Fruit fly (Drosophila melanogaster): ENCODE results near the gene CG32473.

CG32473 gene

DNA sequence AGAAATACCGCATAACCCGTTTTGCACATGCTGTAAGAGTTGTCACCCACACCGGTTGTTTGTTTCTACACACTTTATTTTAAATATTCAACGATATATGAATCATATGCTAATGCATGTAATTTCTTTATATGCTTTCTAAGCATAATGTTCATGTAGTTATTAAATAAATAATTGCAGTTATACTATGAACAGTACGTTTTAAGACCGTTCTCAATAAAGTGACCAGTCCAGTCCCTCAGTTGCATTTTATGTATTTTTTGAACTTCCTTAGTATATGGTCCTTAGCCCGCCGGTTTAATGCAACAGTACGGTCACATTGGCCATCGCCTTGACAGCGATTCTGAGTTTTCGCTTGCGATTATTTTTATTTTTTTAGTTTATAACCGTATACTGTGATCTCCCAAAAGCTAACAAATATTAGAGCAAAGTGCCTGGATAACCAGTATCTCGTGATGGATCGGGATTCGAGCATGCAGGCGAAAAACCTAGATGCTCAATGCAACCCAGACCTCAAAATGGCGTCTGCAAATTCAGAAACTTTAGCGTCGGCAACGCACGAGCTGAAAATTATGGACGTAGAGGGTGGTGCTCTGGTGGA is 38.3 kb upstream of the CG32473 start, which contains the start of gene Ravus (continued):
- no peak for TF ChIP-seq ro (GFP tag; IDR thresholded peaks at IDR 0.05)
- TF ChIP-seq Abd-B (GFP tag; optimal IDR thresholded peaks at IDR 0.05), result peak; percentile 82
- TF ChIP-seq Hr39 (optimal IDR thresholded peaks at IDR 0.05), result no peak
- no peak for TF ChIP-seq Nf-YA (GFP tag; IDR thresholded peaks at IDR 0.05)
- TF ChIP-seq chif (GFP tag; optimal IDR thresholded peaks at IDR 0.05), result peak in 1 of 2 experiments; percentile 33
- no peak for TF ChIP-seq psq (GFP tag; optimal IDR thresholded peaks at IDR 0.05)
- TF ChIP-seq Lhr (GFP tag; optimal IDR thresholded peaks at IDR 0.05), result peak; percentile 73
- no peak for TF ChIP-seq sima (GFP tag; optimal IDR thresholded peaks at IDR 0.05)
- peak; percentile 26 for TF ChIP-seq ftz-f1 (GFP tag; optimal IDR thresholded peaks at IDR 0.05)
- TF ChIP-seq Lim3 (GFP tag; IDR thresholded peaks at IDR 0.05), result no peak
- peak; percentile 71 for TF ChIP-seq hkb (optimal IDR thresholded peaks at IDR 0.05)
- TF ChIP-seq hkb (GFP tag; IDR thresholded peaks at IDR 0.05), result no peak
- TF ChIP-seq CG15073 (GFP tag; optimal IDR thresholded peaks at IDR 0.05), result no peak
- no peak for TF ChIP-seq Drgx (GFP tag; IDR thresholded peaks at IDR 0.05)
- no peak for TF ChIP-seq Dref (GFP tag; IDR thresholded peaks at IDR 0.05)
- TF ChIP-seq CG14050 (GFP tag; IDR thresholded peaks at IDR 0.05), result 0 out of 3 replicates have a peak, but pooled peaks have one; percentile 12
- no peak for TF ChIP-seq kni (GFP tag; optimal IDR thresholded peaks at IDR 0.05)
- TF ChIP-seq mam (GFP tag; optimal IDR thresholded peaks at IDR 0.05), result peak; percentile 50
- no peak for TF ChIP-seq CG4360 (GFP tag; IDR thresholded peaks at IDR 0.05)
- TF ChIP-seq CG6765 (GFP tag; optimal IDR thresholded peaks at IDR 0.05), result no peak
- TF ChIP-seq CG8765 (GFP tag; IDR thresholded peaks at IDR 0.05), result no peak
- TF ChIP-seq CG11456 (GFP tag; IDR thresholded peaks at IDR 0.05), result 0 out of 3 replicates have a peak, but pooled peaks have one; percentile 55
- TF ChIP-seq CG10543 (GFP tag; optimal IDR thresholded peaks at IDR 0.05), result no peak
- no peak for TF ChIP-seq Sox100B (GFP tag; optimal IDR thresholded peaks at IDR 0.05)
- TF ChIP-seq shn (GFP tag; optimal IDR thresholded peaks at IDR 0.05), result peak; percentile 18
- TF ChIP-seq CG12769 (tag; optimal IDR thresholded peaks at IDR 0.05), result no peak
- peak; percentile 49 for TF ChIP-seq Bteb2 (GFP tag; optimal IDR thresholded peaks at IDR 0.05)
- peak; percentile 16 for TF ChIP-seq CG9609 (GFP tag; optimal IDR thresholded peaks at IDR 0.05)
- TF ChIP-seq scrt (GFP tag; optimal IDR thresholded peaks at IDR 0.05), result peak; percentile 11
- no peak for TF ChIP-seq CG12071 (GFP tag; optimal IDR thresholded peaks at IDR 0.05)
- TF ChIP-seq lmd (GFP tag; IDR thresholded peaks at IDR 0.05), result peak; percentile 59; the same call in 1 of the 2 replicates
- no peak for TF ChIP-seq CG11093 (GFP tag; IDR thresholded peaks at IDR 0.05)
- no peak for TF ChIP-seq CG13894 (tag; optimal IDR thresholded peaks at IDR 0.05)
- peak; percentile 61 for TF ChIP-seq CG10267 (tag; optimal IDR thresholded peaks at IDR 0.05)
- TF ChIP-seq sens-2 (GFP tag; IDR thresholded peaks at IDR 0.05), result no peak
- TF ChIP-seq CG4328 (GFP tag; optimal IDR thresholded peaks at IDR 0.05), result no peak
- TF ChIP-seq stc (GFP tag; IDR thresholded peaks at IDR 0.05), result no peak
- no peak for TF ChIP-seq onecut (GFP tag; IDR thresholded peaks at IDR 0.05)
- TF ChIP-seq CG15514 (GFP tag; optimal IDR thresholded peaks at IDR 0.05), result peak; percentile 59
- no peak for TF ChIP-seq CG11695 (GFP tag; IDR thresholded peaks at IDR 0.05)
- TF ChIP-seq CG3726 (GFP tag; IDR thresholded peaks at IDR 0.05), result no peak
- TF ChIP-seq CG3838 (GFP tag; optimal IDR thresholded peaks at IDR 0.05), result no peak
- no peak for TF ChIP-seq sim (GFP tag; IDR thresholded peaks at IDR 0.05)
- no peak for TF ChIP-seq E2f1 (GFP tag; IDR thresholded peaks at IDR 0.05)
- TF ChIP-seq Ptx1 (GFP tag; IDR thresholded peaks at IDR 0.05), result peak; percentile 40; the same call in 1 of the 2 replicates
- TF ChIP-seq sd (tag; optimal IDR thresholded peaks at IDR 0.05), result no peak
- no peak for TF ChIP-seq chinmo (GFP tag; IDR thresholded peaks at IDR 0.05; ENCODE audit: partially characterized antibody)
- no peak for TF ChIP-seq salm (tag; optimal IDR thresholded peaks at IDR 0.05)
- no peak for TF ChIP-seq luna (GFP tag; optimal IDR thresholded peaks at IDR 0.05)
- TF ChIP-seq gro (GFP tag; optimal IDR thresholded peaks at IDR 0.05), result peak; percentile 34
- TF ChIP-seq mld (GFP tag; IDR thresholded peaks at IDR 0.05; ENCODE audit: partially characterized antibody), result no peak
- TF ChIP-seq CG17328 (GFP tag; IDR thresholded peaks at IDR 0.05), result no peak
